Fruit fly (Drosophila melanogaster) whole organism, embryonic: Measurements from ENCODE around the gene CG13097.

Source experiments
- Ada2b ChIP-seq: fragments of 200-800 bp; sonication (Bioruptor generic); IDR thresholded peaks from 2 replicates; pipeline ENCODE4 v1.3.6; 2022; ENCODE audit warnings: missing biosample characterization, missing genetic modification characterization
- Antp ChIP-seq: fragments of 200-800 bp; sonication (Bioruptor generic); optimal IDR thresholded peaks from 3 replicates; lab custom pipeline; 2016; ENCODE audit warnings: missing biosample characterization, missing genetic modification characterization
- Atf3 ChIP-seq: fragments of 200-800 bp; sonication (Bioruptor generic); optimal IDR thresholded peaks from 3 replicates; lab custom pipeline; 2016; ENCODE audit warnings: missing biosample characterization, missing genetic modification characterization
- Bgb ChIP-seq: fragments of 200-800 bp; sonication (Bioruptor generic); IDR thresholded peaks from 2 replicates; pipeline ENCODE4 v1.3.6; 2022; ENCODE audit warnings: missing biosample characterization, missing genetic modification characterization; ENCODE audit not compliant: partially characterized antibody
- BtbVII ChIP-seq: fragments of 200-800 bp; sonication (Bioruptor generic); optimal IDR thresholded peaks from 3 replicates; lab custom pipeline; 2017; ENCODE audit warnings: missing biosample characterization, mild to moderate bottlenecking, missing genetic modification characterization
- CG10462 ChIP-seq: fragments of 200-800 bp; sonication (Bioruptor generic); optimal IDR thresholded peaks from 2 replicates; lab custom pipeline; 2016; ENCODE audit warnings: missing biosample characterization, missing genetic modification characterization
- CG11398 ChIP-seq: fragments of 200-800 bp; sonication (Bioruptor generic); optimal IDR thresholded peaks from 2 replicates; lab custom pipeline; 2016; ENCODE audit warnings: missing biosample characterization, missing genetic modification characterization
- CG11504 ChIP-seq: fragments of 200-800 bp; sonication (Bioruptor generic); optimal IDR thresholded peaks from 3 replicates; lab custom pipeline; 2019; ENCODE audit warnings: missing biosample characterization, mild to moderate bottlenecking, missing genetic modification characterization, moderate library complexity
- CG12155 ChIP-seq: fragments of 200-800 bp; sonication (Bioruptor generic); optimal IDR thresholded peaks from 3 replicates; lab custom pipeline; 2016; ENCODE audit warnings: missing biosample characterization, missing genetic modification characterization
- CG12659 ChIP-seq: fragments of 200-800 bp; sonication (Bioruptor generic); optimal IDR thresholded peaks from 3 replicates; lab custom pipeline; 2017; ENCODE audit warnings: mild to moderate bottlenecking, missing biosample characterization, missing genetic modification reagents, missing genetic modification characterization
- CG18262 ChIP-seq: fragments of 200-800 bp; optimal IDR thresholded peaks from 3 replicates; lab custom pipeline; 2019; ENCODE audit warnings: missing biosample characterization, mild to moderate bottlenecking, missing genetic modification characterization, moderate library complexity
- CG4282 ChIP-seq: fragments of 200-800 bp; sonication (Bioruptor generic); optimal IDR thresholded peaks from 2 replicates; lab custom pipeline; 2016; ENCODE audit warnings: missing biosample characterization, missing genetic modification characterization
- CG5180 ChIP-seq: fragments of 200-800 bp; sonication (Bioruptor generic); optimal IDR thresholded peaks from 3 replicates; lab custom pipeline; 2017; ENCODE audit warnings: missing biosample characterization, missing genetic modification characterization, mild to moderate bottlenecking, moderate library complexity, missing genetic modification reagents
- CG5953 ChIP-seq: fragments of 200-800 bp; sonication (Bioruptor generic); IDR thresholded peaks from 2 replicates; pipeline ENCODE4 v1.3.6; 2022; ENCODE audit warnings: missing biosample characterization, missing genetic modification characterization
- CG7745 ChIP-seq: fragments of 200-800 bp; sonication (Bioruptor generic); optimal IDR thresholded peaks from 2 replicates; lab custom pipeline; 2018; ENCODE audit warnings: missing biosample characterization, mild to moderate bottlenecking, missing genetic modification characterization, moderate library complexity
- CG8478 ChIP-seq: fragments of >200 bp; optimal IDR thresholded peaks from 2 replicates; lab custom pipeline; 2018
- CG8944 ChIP-seq: fragments of 200-800 bp; sonication (Bioruptor generic); optimal IDR thresholded peaks from 3 replicates; lab custom pipeline; 2016; ENCODE audit warnings: missing biosample characterization, missing genetic modification characterization
- CoRest ChIP-seq: fragments of 200-800 bp; sonication (Bioruptor generic); optimal IDR thresholded peaks from 3 replicates; lab custom pipeline; 2018; ENCODE audit warnings: missing biosample characterization, mild to moderate bottlenecking, missing genetic modification characterization, moderate library complexity
- D19A ChIP-seq: fragments of 200-800 bp; optimal IDR thresholded peaks from 3 replicates; lab custom pipeline; 2019; ENCODE audit warnings: missing biosample characterization, mild to moderate bottlenecking, missing genetic modification characterization, moderate library complexity
- Deaf1 ChIP-seq: fragments of 200-800 bp; optimal IDR thresholded peaks from 3 replicates; lab custom pipeline; 2019; ENCODE audit warnings: missing biosample characterization, mild to moderate bottlenecking, missing genetic modification characterization, moderate library complexity
- Dfd ChIP-seq, 2 experiments: fragments of >200 bp; optimal IDR thresholded peaks; 2 replicates each; lab custom pipeline; 2017; ENCODE audit warnings: missing biosample characterization in 2 of 2, missing genetic modification characterization in 2 of 2
- Hr3 ChIP-seq: fragments of 200-800 bp; sonication (Bioruptor generic); optimal IDR thresholded peaks from 3 replicates; lab custom pipeline; 2016; ENCODE audit warnings: missing biosample characterization, missing genetic modification characterization
- MESR4 ChIP-seq: fragments of 200-800 bp; sonication (Bioruptor generic); optimal IDR thresholded peaks from 2 replicates; lab custom pipeline; 2018; ENCODE audit warnings: missing biosample characterization, mild to moderate bottlenecking, missing genetic modification characterization, moderate library complexity
- Med ChIP-seq: fragments of 200-800 bp; sonication (Bioruptor generic); peaks from one replicate; lab custom pipeline; 2016; ENCODE audit warnings: missing biosample characterization, missing genetic modification characterization, mild to moderate bottlenecking, inconsistent platforms, moderate library complexity
- Mrtf ChIP-seq: fragments of 200-800 bp; sonication (Bioruptor generic); IDR thresholded peaks from 3 replicates; pipeline ENCODE4 v1.3.6; 2022; ENCODE audit warnings: missing biosample characterization, missing genetic modification characterization
- NfI ChIP-seq: fragments of 200-800 bp; sonication (Bioruptor generic); optimal IDR thresholded peaks from 3 replicates; lab custom pipeline; 2018; ENCODE audit warnings: missing biosample characterization, mild to moderate bottlenecking, missing genetic modification characterization, moderate library complexity
- Ptx1 ChIP-seq: fragments of 200-800 bp; sonication (Bioruptor generic); IDR thresholded peaks from 2 replicates; pipeline ENCODE4 v1.3.6; 2022; ENCODE audit warnings: missing biosample characterization, missing genetic modification characterization
- Sox100B ChIP-seq: fragments of 200-800 bp; sonication (Bioruptor generic); optimal IDR thresholded peaks from 3 replicates; lab custom pipeline; 2018; ENCODE audit warnings: missing biosample characterization, mild to moderate bottlenecking, missing genetic modification characterization
- Sox102F ChIP-seq: fragments of 200-800 bp; sonication (Bioruptor generic); optimal IDR thresholded peaks from 2 replicates; lab custom pipeline; 2018; ENCODE audit warnings: missing biosample characterization, mild to moderate bottlenecking, missing genetic modification characterization, moderate library complexity
- Spps ChIP-seq: fragments of 200-800 bp; sonication (Bioruptor generic); optimal IDR thresholded peaks from 2 replicates; lab custom pipeline; 2018; ENCODE audit warnings: missing biosample characterization, mild to moderate bottlenecking, missing genetic modification characterization
- Ssrp ChIP-seq: fragments of 200-800 bp; sonication (Bioruptor generic); optimal IDR thresholded peaks from 2 replicates; lab custom pipeline; 2018; ENCODE audit warnings: missing biosample characterization, mild to moderate bottlenecking, missing genetic modification characterization, moderate library complexity
- Usf ChIP-seq: fragments of 200-800 bp; sonication (Bioruptor generic); optimal IDR thresholded peaks from 2 replicates; lab custom pipeline; 2017; ENCODE audit warnings: missing genotype, missing biosample characterization, missing genetic modification characterization
- chinmo ChIP-seq: fragments of 200-800 bp; sonication (Bioruptor generic); IDR thresholded peaks from 4 replicates; pipeline ENCODE4 v1.3.6; 2022; ENCODE audit warnings: missing biosample characterization, missing genetic modification characterization; ENCODE audit not compliant: partially characterized antibody
- chm ChIP-seq: fragments of 200-800 bp; sonication (Bioruptor generic); IDR thresholded peaks from 2 replicates; pipeline ENCODE4 v1.3.6; 2022; ENCODE audit warnings: missing biosample characterization, missing genetic modification characterization
- corto ChIP-seq: fragments of 200-800 bp; sonication (Bioruptor generic); optimal IDR thresholded peaks from 2 replicates; lab custom pipeline; 2016; ENCODE audit warnings: missing biosample characterization, mild to moderate bottlenecking, missing genetic modification characterization, moderate library complexity
- dan ChIP-seq: fragments of 200-800 bp; sonication (Bioruptor generic); IDR thresholded peaks from 2 replicates; pipeline ENCODE4 v1.3.6; 2022; ENCODE audit warnings: missing biosample characterization, missing genetic modification characterization
- disco-r ChIP-seq: fragments of 200-800 bp; sonication (Bioruptor generic); optimal IDR thresholded peaks from 2 replicates; lab custom pipeline; 2016; ENCODE audit warnings: missing biosample characterization, missing genetic modification characterization
- emc ChIP-seq: fragments of 200-800 bp; sonication (Bioruptor generic); optimal IDR thresholded peaks from 2 replicates; lab custom pipeline; 2016; ENCODE audit warnings: missing biosample characterization, missing genetic modification characterization
- exex ChIP-seq: fragments of 200-800 bp; sonication (Bioruptor generic); optimal IDR thresholded peaks from 4 replicates; lab custom pipeline; 2018; ENCODE audit warnings: missing biosample characterization, mild to moderate bottlenecking, missing genetic modification characterization, moderate library complexity
- gfzf ChIP-seq: fragments of 200-800 bp; sonication (Bioruptor generic); optimal IDR thresholded peaks from 2 replicates; lab custom pipeline; 2016; ENCODE audit warnings: missing biosample characterization, mild to moderate bottlenecking, missing genetic modification characterization, moderate library complexity
- lbe ChIP-seq: fragments of 200-800 bp; sonication (Bioruptor generic); optimal IDR thresholded peaks from 2 replicates; lab custom pipeline; 2016; ENCODE audit warnings: missing biosample characterization, mild to moderate bottlenecking, missing genetic modification characterization
- lola ChIP-seq, 3 experiments: fragments of >200 bp in 2 of 3; fragments of 200-800 bp in 1 of 3; sonication (Bioruptor generic) in 1 of 3; optimal IDR thresholded peaks; 2 replicates each; lab custom pipeline; 2017 to 2019; ENCODE audit warnings: missing biosample characterization in 3 of 3, missing genetic modification characterization in 3 of 3, mild to moderate bottlenecking in 1 of 3, moderate library complexity in 1 of 3
- nau ChIP-seq: fragments of 200-800 bp; sonication (Bioruptor generic); optimal IDR thresholded peaks from 3 replicates; lab custom pipeline; 2017; ENCODE audit warnings: missing biosample characterization, mild to moderate bottlenecking, missing genetic modification characterization, missing genetic modification reagents
- p53 ChIP-seq: fragments of 200-800 bp; sonication (Bioruptor generic); optimal IDR thresholded peaks from 2 replicates; lab custom pipeline; 2016; ENCODE audit warnings: missing biosample characterization, missing genetic modification characterization
- pb ChIP-seq: fragments of 200-800 bp; sonication (Bioruptor generic); optimal IDR thresholded peaks from 3 replicates; lab custom pipeline; 2016; ENCODE audit warnings: missing biosample characterization, missing genetic modification characterization
- peb ChIP-seq: fragments of 200-800 bp; sonication (Bioruptor generic); IDR thresholded peaks from 2 replicates; pipeline ENCODE4 v1.3.6; 2022; ENCODE audit warnings: missing biosample characterization, missing genetic modification characterization
- psq ChIP-seq: fragments of 200-800 bp; sonication (Bioruptor generic); optimal IDR thresholded peaks from 2 replicates; lab custom pipeline; 2017; ENCODE audit warnings: missing biosample characterization, missing genetic modification characterization
- sr ChIP-seq: fragments of 200-800 bp; sonication (Bioruptor generic); IDR thresholded peaks from 3 replicates; pipeline ENCODE4 v1.3.6; 2022; ENCODE audit warnings: missing biosample characterization, missing genetic modification characterization
- ssp ChIP-seq: fragments of 200-800 bp; sonication (Bioruptor generic); IDR thresholded peaks from 2 replicates; pipeline ENCODE4 v1.3.6; 2022; ENCODE audit warnings: missing biosample characterization, missing genetic modification characterization
- tna ChIP-seq: fragments of 200-800 bp; sonication (Bioruptor generic); IDR thresholded peaks from 2 replicates; pipeline ENCODE4 v1.3.6; 2022; ENCODE audit warnings: missing biosample characterization, missing genetic modification characterization; ENCODE audit not compliant: partially characterized antibody
- vvl ChIP-seq: fragments of 200-800 bp; sonication (Bioruptor generic); IDR thresholded peaks from 2 replicates; pipeline ENCODE4 v1.3.6; 2022; ENCODE audit warnings: missing biosample characterization, missing genetic modification characterization
- yki ChIP-seq: fragments of >200 bp; optimal IDR thresholded peaks from 3 replicates; lab custom pipeline; 2018

CG13097 gene

DNA sequence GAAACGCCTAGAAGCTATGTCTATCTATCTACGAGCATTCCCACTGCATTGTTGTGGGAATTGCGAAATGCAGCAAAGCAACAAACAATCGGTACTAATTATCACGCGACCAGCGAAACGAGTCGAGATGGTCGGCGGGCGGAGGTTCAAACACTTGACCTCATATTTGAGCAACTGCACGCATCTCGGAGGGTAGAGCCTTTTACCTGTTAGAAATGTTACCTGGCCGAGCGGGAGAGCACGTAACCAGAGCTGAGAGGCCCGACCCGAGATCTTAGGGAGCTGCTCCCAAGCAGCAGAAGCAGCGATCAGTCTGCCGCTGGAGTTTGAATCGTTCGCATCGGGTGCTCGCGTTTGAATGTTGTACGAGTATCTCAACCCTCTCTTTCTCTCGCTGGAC is 36.3 kb downstream of the CG13097 start (continued):
- TF ChIP-seq dan (no peak), MESR4 (GFP tag; lab: Kevin White, UChicago) (no peak), CG5180 (no peak), psq (no peak), CoRest (tag; lab: Kevin White, UChicago) (no peak), disco-r (GFP tag; lab: Kevin White, UChicago) (no peak), sr (GFP tag; lab: Robert Waterston, UW) (no peak), Sox100B (GFP tag; lab: Kevin White, UChicago) (no peak), CG18262 (no peak), exex (tag; lab: Kevin White, UChicago) (no peak), Ada2b (GFP tag; lab: Robert Waterston, UW) (no peak), Atf3 (GFP tag; lab: Kevin White, UChicago) (no peak), Hr3 (GFP tag; lab: Kevin White, UChicago) (no peak), BtbVII (GFP tag; lab: Kevin White, UChicago) (no peak), ssp (GFP tag; lab: Robert Waterston, UW) (no peak), CG5953 (GFP tag; lab: Robert Waterston, UW) (no peak), CG12155 (GFP tag; lab: Kevin White, UChicago) (peak; percentile 13), chm (GFP tag; lab: Robert Waterston, UW) (peak; percentile 46), CG7745 (tag; lab: Kevin White, UChicago) (peak; percentile 9), gfzf (GFP tag; lab: Kevin White, UChicago) (no peak), tna (GFP tag; lab: Robert Waterston, UW) (no peak), NfI (GFP tag; lab: Kevin White, UChicago) (no peak), peb (GFP tag; lab: Robert Waterston, UW) (no peak), lola (GFP tag; optimal IDR thresholded peaks at IDR 0.05; lab: Kevin White, UChicago) (no peak), vvl (GFP tag; lab: Robert Waterston, UW) (no peak), D19A (no peak), CG8944 (GFP tag; lab: Kevin White, UChicago) (no peak), Mrtf (GFP tag; lab: Robert Waterston, UW) (no peak), Usf (GFP tag; lab: Kevin White, UChicago) (no peak), Bgb (peak; percentile 9; the same call in 1 of the 2 replicates), CG8478 (lab: Kevin White, UChicago) (no peak), Sox102F (GFP tag; lab: Kevin White, UChicago) (no peak), Med (GFP tag; lab: Kevin White, UChicago) (peak; percentile 44), pb (GFP tag; lab: Kevin White, UChicago) (no peak), chinmo (no peak), corto (GFP tag; lab: Kevin White, UChicago) (no peak), CG10462 (GFP tag; lab: Kevin White, UChicago) (no peak), CG4282 (GFP tag; lab: Kevin White, UChicago) (no peak), Deaf1 (tag; lab: Kevin White, UChicago) (peak; percentile 24), yki (lab: Kevin White, UChicago) (no peak), emc (no peak), Antp (GFP tag; lab: Kevin White, UChicago) (no peak), CG11398 (GFP tag; lab: Kevin White, UChicago) (no peak), nau (GFP tag; lab: Kevin White, UChicago) (no peak), CG12659 (GFP tag; lab: Kevin White, UChicago) (no peak), CG11504 (tag; lab: Kevin White, UChicago) (no peak), p53 (GFP tag; lab: Kevin White, UChicago) (no peak), lbe (GFP tag; lab: Kevin White, UChicago) (no peak), Ssrp (tag; lab: Kevin White, UChicago) (no peak), Ptx1 (GFP tag; lab: Robert Waterston, UW) (no peak), Spps (tag; lab: Kevin White, UChicago) (no peak), Dfd (GFP tag; optimal IDR thresholded peaks at IDR 0.05; lab: Kevin White, UChicago) (no peak)
